Worm (Caenorhabditis elegans): ENCODE results near the gene ZK688.11.

The ZK688.11 gene

DNA sequence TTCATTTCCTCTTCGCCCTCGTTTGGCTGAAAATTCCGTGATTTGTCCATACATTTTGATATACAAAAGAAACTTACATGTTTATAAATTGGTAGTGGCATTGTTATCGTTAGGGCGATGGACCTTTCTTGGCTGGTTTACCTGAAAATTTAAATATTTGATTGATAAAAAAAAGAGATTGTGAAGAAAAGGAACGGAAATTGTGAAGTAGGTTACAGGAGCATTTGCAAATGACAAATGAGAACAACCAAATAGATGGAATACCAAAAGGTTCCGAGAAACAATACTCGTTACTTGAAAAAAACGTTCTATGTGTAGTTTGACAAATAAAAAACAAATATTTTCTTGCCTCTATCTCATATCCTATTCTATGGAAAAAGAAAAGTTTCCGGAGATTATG lies 41.2 kb downstream of the ZK688.11 start, which contains the start of gene ZK652.8:
Gene ZK652.8, minus strand, starts transcription at position 101 of the 400 bp plus-strand sequence.
- TF ChIP-seq hmg-20 (GFP tag; IDR thresholded peaks at IDR 0.05) (no peak), ets-4 (GFP tag; optimal IDR thresholded peaks at IDR 0.05) (no peak), zfh-2 (GFP tag; conservative IDR thresholded peaks at IDR 0.05) (no peak), lag-1 (GFP tag; IDR thresholded peaks at IDR 0.05) (no peak), nfyb-1 (GFP tag; IDR thresholded peaks at IDR 0.05) (no peak), F55B11.4 (tag; optimal IDR thresholded peaks at IDR 0.05; ENCODE audit: borderline replicate concordance, insufficient read depth) (no peak), lsy-27 (tag; optimal IDR thresholded peaks at IDR 0.05; ENCODE audit: borderline replicate concordance, insufficient read depth) (no peak)

DNA sequence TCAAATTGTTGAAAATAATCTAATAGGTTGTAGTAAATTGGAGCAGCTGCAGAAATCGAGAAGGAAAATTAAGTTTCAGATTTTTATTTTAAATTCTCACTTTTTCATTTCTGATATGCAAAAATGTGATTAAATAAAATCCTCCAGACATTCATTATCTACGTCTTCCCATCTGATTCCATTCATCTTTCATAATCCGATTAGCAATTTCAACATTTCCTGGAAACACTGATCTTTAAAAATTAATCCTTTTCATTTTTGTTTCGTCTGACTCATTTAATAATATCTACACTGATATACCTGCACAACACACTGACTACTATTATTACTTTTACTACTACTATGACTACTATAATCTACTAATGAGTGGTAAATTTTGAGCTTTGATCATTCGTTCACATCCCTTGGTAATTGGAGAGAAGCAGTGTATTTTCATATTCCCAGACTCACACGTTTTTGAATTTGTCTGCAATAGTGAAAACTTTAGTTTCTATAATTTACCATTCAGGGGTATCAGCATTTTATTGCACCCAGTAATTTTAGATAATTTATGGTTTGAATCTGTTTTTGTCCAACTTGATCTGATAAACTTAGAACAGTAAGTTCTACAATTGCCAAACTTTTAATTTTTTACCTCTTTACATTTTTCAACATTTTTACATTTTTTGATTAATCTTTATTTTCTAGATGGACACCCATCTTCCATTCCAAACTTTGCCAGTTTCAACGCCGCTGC lies 45.7 kb downstream of the ZK688.11 start, which contains the start of gene ceh-23:
Gene ceh-23, plus strand, starts transcription at position 686 of the 736 bp plus-strand sequence.
- no peak for TF ChIP-seq ceh-27 (GFP tag; optimal IDR thresholded peaks at IDR 0.05)
- no peak for TF ChIP-seq sptf-2 (GFP tag; optimal IDR thresholded peaks at IDR 0.05)

DNA sequence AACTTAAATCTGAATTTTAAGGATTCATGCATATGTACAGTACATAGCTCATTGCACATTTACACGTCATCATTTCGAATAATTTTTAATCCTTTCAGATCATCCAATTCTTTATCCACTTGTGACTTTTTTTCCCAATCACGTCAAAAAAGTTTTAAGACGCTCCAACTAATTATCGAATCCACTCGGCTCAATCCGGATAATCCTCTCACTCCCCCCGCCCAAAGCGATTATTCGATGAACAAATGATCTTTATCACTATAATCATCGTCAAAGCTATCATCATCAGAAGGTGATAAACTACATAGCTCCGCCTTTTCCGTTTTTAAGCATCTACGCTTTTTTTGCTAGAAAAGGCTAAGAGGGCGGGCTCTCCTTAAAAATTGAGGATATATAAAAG lies 47.2 kb downstream of the ZK688.11 start:
- TF ChIP-seq ztf-3 (GFP tag; optimal IDR thresholded peaks at IDR 0.05) (no peak), cebp-1 (GFP tag; IDR thresholded peaks at IDR 0.05) (no peak), cebp-1 (tag; optimal IDR thresholded peaks at IDR 0.05) (no peak), T26A5.8 (tag; optimal IDR thresholded peaks at IDR 0.05) (no peak), attf-3 (GFP tag; conservative IDR thresholded peaks at IDR 0.05) (no peak), nfyb-1 (GFP tag; IDR thresholded peaks at IDR 0.05) (no peak), dox-1 (GFP tag; IDR thresholded peaks at IDR 0.05) (no peak), C06A6.2 (GFP tag; conservative IDR thresholded peaks at IDR 0.05) (no peak), F57A8.1 (GFP tag; optimal IDR thresholded peaks at IDR 0.05) (no peak), ceh-79 (tag; optimal IDR thresholded peaks at IDR 0.05) (no peak), atf-7 (tag; optimal IDR thresholded peaks at IDR 0.05) (no peak), let-526 (GFP tag; IDR thresholded peaks at IDR 0.05) (no peak), somi-1 (GFP tag; optimal IDR thresholded peaks at IDR 0.05) (no peak), ama-1 (optimal IDR thresholded peaks at IDR 0.05) (no peak), ama-1 (GFP tag; optimal IDR thresholded peaks at IDR 0.05) (no peak), athp-1 (tag; optimal IDR thresholded peaks at IDR 0.05) (no peak), aptf-3 (GFP tag; IDR thresholded peaks at IDR 0.05) (no peak), nhr-80 (tag; optimal IDR thresholded peaks at IDR 0.05) (no peak), mes-4 (tag; optimal IDR thresholded peaks at IDR 0.05) (no peak)

ce11 chrIII:7835684-7836083 lies 49.1 kb downstream of the ZK688.11 start:
- no peak for TF ChIP-seq tbx-9 (tag; optimal IDR thresholded peaks at IDR 0.05; ENCODE audit: borderline replicate concordance)
- no peak for TF ChIP-seq nhr-179 (tag; optimal IDR thresholded peaks at IDR 0.05)
- TF ChIP-seq lag-1 (GFP tag; IDR thresholded peaks at IDR 0.05), result no peak
- no peak for TF ChIP-seq B0035.1 (tag; optimal IDR thresholded peaks at IDR 0.05)

- TF ChIP-seq hmg-1.2 (GFP tag; IDR thresholded peaks at IDR 0.05) (no peak), akir-1 (GFP tag; optimal IDR thresholded peaks at IDR 0.05) (no peak), B0261.1 (tag; optimal IDR thresholded peaks at IDR 0.05) (no peak), ztf-6 (GFP tag; IDR thresholded peaks at IDR 0.05) (no peak), hmg-20 (GFP tag; IDR thresholded peaks at IDR 0.05) (no peak), him-1 (tag; optimal IDR thresholded peaks at IDR 0.05) (no peak), Y53G8AR.9 (GFP tag; conservative IDR thresholded peaks at IDR 0.05) (no peak), chd-7 (tag; optimal IDR thresholded peaks at IDR 0.05) (no peak), F57A8.1 (GFP tag; optimal IDR thresholded peaks at IDR 0.05) (no peak), K11D2.4 (GFP tag; IDR thresholded peaks at IDR 0.05) (no peak), lsl-1 (GFP tag; optimal IDR thresholded peaks at IDR 0.05) (no peak), ztf-3 (GFP tag; optimal IDR thresholded peaks at IDR 0.05) (no peak), unc-130 (GFP tag; optimal IDR thresholded peaks at IDR 0.05) (no peak)
Measured at ce11 chrIII:7834848-7835247, 49.9 kb downstream of the ZK688.11 start.
